Worm (Caenorhabditis elegans) whole organism, L2 larva: ENCODE results near the gene C01G12.7.

Experiments used
- ama-1 ChIP-seq: fragments of 150-350 bp; optimal IDR thresholded peaks from 2 replicates; lab custom pipeline; 2018; ENCODE audit warnings: inconsistent platforms
- ceh-82 ChIP-seq: fragments of 150-350 bp; optimal IDR thresholded peaks from 2 replicates; lab custom pipeline; 2014; ENCODE audit warnings: missing biosample characterization, missing genetic modification characterization
- elt-3 ChIP-seq: sonication (generic microtip); optimal IDR thresholded peaks from 2 replicates; lab custom pipeline; 2017; ENCODE audit warnings: missing biosample characterization, missing genetic modification characterization
- lin-39 ChIP-seq: fragments of 150-350 bp; optimal IDR thresholded peaks from 2 replicates; lab custom pipeline; 2014; ENCODE audit warnings: missing biosample characterization, missing genetic modification reagents, missing genetic modification characterization
- nhr-77 ChIP-seq: fragments of 150-350 bp; optimal IDR thresholded peaks from 2 replicates; lab custom pipeline; 2014; ENCODE audit warnings: missing biosample characterization, missing genetic modification characterization
- snpc-4 ChIP-seq: fragments of 150-350 bp; optimal IDR thresholded peaks from 2 replicates; lab custom pipeline; 2014; ENCODE audit warnings: missing biosample characterization, missing genetic modification characterization
- ztf-11 ChIP-seq: sonication (generic microtip); optimal IDR thresholded peaks from 2 replicates; lab custom pipeline; 2017; ENCODE audit warnings: missing biosample characterization, missing genetic modification characterization
- ztf-4 ChIP-seq: fragments of 150-350 bp; optimal IDR thresholded peaks from 2 replicates; lab custom pipeline; 2014; ENCODE audit warnings: missing biosample characterization, missing genetic modification characterization

DNA sequence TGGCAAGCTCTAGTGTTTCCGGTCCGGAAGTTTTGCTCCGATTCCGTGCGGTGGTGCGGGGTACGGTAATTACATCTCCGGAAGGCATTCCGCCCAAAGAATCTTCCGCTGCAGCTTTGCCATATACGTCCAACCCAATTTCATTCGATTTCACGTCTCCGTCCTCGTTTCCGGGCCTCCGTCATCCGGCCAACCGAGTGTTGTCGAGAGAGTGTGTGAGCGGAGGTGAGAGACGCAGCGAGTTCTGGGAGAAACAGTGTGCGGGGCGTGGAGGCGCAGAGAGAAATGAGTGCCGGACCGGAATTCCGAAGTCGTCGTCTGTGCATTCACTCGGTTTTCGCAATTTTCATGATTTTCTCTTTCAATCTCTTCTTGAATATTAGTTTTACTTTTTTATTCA lies 22.4 kb downstream of the C01G12.7 start:
- TF ChIP-seq ztf-4 (tag; lab: Kevin White, UChicago) = no peak
- TF ChIP-seq ama-1 (lab: Kevin White, UChicago) = no peak
- TF ChIP-seq ztf-11 (tag; lab: Kevin White, UChicago) = no peak
- no peak for TF ChIP-seq lin-39 (tag; lab: Kevin White, UChicago)
- TF ChIP-seq elt-3 (tag; lab: Kevin White, UChicago) = no peak
- TF ChIP-seq ceh-82 = no peak
- no peak for TF ChIP-seq snpc-4 (tag; lab: Kevin White, UChicago)
- no peak for TF ChIP-seq nhr-77 (tag; lab: Kevin White, UChicago)
